Fruit fly (Drosophila melanogaster): ENCODE results near the gene CG8852.

CG8852 gene

DNA sequence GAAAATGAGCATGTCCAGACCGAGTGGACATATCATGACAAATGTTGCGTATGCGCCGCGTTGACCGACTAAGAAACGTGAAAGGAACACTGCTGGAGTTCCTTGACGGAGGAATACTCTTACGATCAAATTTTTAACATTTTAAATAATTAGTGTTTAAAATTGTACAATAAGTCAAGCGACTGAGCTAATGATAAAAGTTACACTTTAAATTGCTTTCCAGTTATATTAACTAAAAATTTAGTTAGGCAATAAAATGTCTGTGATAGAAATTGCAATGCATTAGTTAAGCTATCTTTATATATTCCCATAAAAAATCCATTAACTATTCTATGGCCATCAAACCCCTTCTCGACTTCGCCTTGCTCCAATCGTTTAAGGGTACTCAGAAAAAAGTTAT lies 40.2 kb upstream of the CG8852 start:
- no peak for TF ChIP-seq Mad (GFP tag; optimal IDR thresholded peaks at IDR 0.05)
- no peak for TF ChIP-seq Sry-δ (GFP tag; optimal IDR thresholded peaks at IDR 0.05)
- no peak for TF ChIP-seq CG10654 (GFP tag; optimal IDR thresholded peaks at IDR 0.05)
- TF ChIP-seq Abd-B (GFP tag; optimal IDR thresholded peaks at IDR 0.05): no peak
- no peak for TF ChIP-seq CG42726 (GFP tag; IDR thresholded peaks at IDR 0.05; ENCODE audit: partially characterized antibody)
- no peak for TF ChIP-seq CG32532 (GFP tag; IDR thresholded peaks at IDR 0.05)
- TF ChIP-seq Dip3 (GFP tag; optimal IDR thresholded peaks at IDR 0.05): no peak
- no peak for TF ChIP-seq CTCF (GFP tag; optimal IDR thresholded peaks at IDR 0.05)
- TF ChIP-seq slou (GFP tag; optimal IDR thresholded peaks at IDR 0.05): no peak
- no peak for TF ChIP-seq sisA (GFP tag; IDR thresholded peaks at IDR 0.05)
- TF ChIP-seq Taf1 (GFP tag; IDR thresholded peaks at IDR 0.05): no peak
- TF ChIP-seq sens-2 (GFP tag; IDR thresholded peaks at IDR 0.05): no peak
- TF ChIP-seq CrebB (tag; optimal IDR thresholded peaks at IDR 0.05): no peak
- no peak for TF ChIP-seq dan (GFP tag; IDR thresholded peaks at IDR 0.05)
- no peak for TF ChIP-seq CG12659 (GFP tag; optimal IDR thresholded peaks at IDR 0.05)
- TF ChIP-seq kah (GFP tag; optimal IDR thresholded peaks at IDR 0.05): no peak
- TF ChIP-seq Ptx1 (GFP tag; IDR thresholded peaks at IDR 0.05): no peak
- TF ChIP-seq E2f2 (GFP tag; IDR thresholded peaks at IDR 0.05): no peak
- TF ChIP-seq CG34376 (GFP tag; optimal IDR thresholded peaks at IDR 0.05): no peak
- TF ChIP-seq danr (GFP tag; IDR thresholded peaks at IDR 0.05): no peak

DNA sequence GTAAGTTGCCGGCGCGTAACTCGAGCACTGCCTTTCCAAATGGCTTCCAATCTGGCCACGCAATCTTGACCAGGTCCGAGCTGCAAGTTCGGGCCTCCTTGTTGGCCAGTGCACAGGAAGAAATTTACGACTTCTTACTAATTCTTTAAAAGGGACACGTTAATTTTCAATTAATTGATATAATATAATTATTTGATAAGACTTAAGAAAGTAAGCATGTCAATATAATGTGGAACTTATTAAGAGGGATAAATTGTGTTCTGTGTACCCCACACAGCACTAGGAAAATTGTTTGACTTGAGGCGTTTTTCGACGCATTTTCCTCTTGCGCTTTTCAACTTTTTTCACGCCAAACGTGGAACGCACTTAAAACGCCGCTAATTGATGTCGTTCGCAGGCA lies 39.4 kb upstream of the CG8852 start:
- peak; percentile 32; the same call in 1 of the 2 replicates for TF ChIP-seq Drgx (GFP tag; IDR thresholded peaks at IDR 0.05)
- TF ChIP-seq lola (GFP tag; optimal IDR thresholded peaks at IDR 0.05): no peak

DNA sequence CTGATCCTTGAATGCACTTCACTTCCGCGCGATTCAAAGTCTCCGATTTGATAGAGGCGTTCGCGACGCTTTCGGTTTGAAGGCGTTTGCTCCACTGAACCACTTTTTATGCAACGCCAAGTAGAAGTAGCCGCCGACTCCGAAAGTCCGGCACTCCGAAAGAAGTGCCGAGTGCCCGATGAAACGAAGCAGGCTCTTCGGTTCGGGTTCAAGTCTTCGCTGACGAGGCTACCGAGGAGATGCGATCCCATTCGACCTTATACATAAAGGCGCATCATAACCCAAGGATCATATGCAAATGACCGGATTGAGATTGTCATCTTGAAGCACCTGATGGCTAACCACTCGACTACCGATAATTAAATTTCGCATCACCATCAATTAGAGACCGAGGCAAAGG lies 34.0 kb upstream of the CG8852 start, which contains the start of gene CG15414:
Gene CG15414, minus strand, starts transcription at position 101 of the 400 bp plus-strand sequence.
- TF ChIP-seq wdn (GFP tag; IDR thresholded peaks at IDR 0.05) (no peak), CTCF (GFP tag; optimal IDR thresholded peaks at IDR 0.05) (peak; percentile 19)

DNA sequence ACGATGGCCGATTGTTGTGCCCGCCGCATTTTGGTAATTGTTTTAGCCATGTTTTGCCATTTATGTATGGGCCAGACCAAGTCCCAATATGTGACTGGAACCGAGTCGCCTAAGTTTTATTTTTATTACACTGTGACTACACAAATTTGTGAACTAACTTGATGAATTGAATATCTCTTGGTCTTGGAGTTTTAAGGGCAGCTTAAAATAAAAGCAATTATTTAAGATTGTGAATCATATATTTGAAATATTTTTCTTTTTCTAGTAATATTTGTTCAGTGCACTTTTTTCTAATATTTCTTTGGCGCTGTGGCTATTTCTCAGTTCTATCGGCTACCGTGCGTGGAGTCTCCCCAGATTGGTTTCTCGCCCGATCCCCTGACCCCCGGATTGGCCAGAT lies 31.5 kb upstream of the CG8852 start:
- peak; percentile 62 for TF ChIP-seq Ets65A (GFP tag)
- TF ChIP-seq so (GFP tag; IDR thresholded peaks at IDR 0.05): no peak

DNA sequence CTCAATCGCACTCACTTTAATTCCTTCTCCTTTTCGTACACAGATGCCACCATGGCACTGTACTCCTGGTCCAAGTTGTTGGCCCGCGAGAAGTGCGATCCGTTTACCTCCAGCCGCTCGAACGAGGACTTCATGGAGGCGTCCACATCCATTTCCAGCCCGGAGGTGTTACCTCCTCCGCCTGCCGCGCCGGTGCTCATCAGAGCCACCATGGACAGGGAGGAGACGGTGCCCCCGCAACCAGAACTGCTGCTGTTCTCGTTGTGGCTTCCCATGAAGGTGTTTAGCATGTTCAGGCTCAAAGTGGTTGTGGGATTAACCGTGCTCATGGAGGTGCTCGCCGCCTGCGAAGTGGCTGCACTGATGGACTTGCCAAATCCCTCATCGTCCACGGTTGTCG lies 29.5 kb upstream of the CG8852 start:
- no peak for TF ChIP-seq pho (GFP tag; optimal IDR thresholded peaks at IDR 0.05)
- TF ChIP-seq wek (GFP tag; optimal IDR thresholded peaks at IDR 0.05): no peak
- no peak for TF ChIP-seq dmrt11E (tag; optimal IDR thresholded peaks at IDR 0.05)
- no peak for TF ChIP-seq CG11560 (tag; IDR thresholded peaks at IDR 0.05)
- no peak for TF ChIP-seq BEAF-32 (GFP tag; optimal IDR thresholded peaks at IDR 0.05)
- TF ChIP-seq ems (GFP tag; optimal IDR thresholded peaks at IDR 0.05): no peak
- TF ChIP-seq hkb (optimal IDR thresholded peaks at IDR 0.05): no peak
- TF ChIP-seq hkb (GFP tag; IDR thresholded peaks at IDR 0.05): no peak
- no peak for TF ChIP-seq jigr1 (GFP tag; IDR thresholded peaks at IDR 0.05)
- peak; percentile 62 for TF ChIP-seq CG8478 (optimal IDR thresholded peaks at IDR 0.05)
- TF ChIP-seq Ets65A (GFP tag): peak; percentile 63
- TF ChIP-seq Vsx1 (GFP tag; optimal IDR thresholded peaks at IDR 0.05): no peak
- no peak for TF ChIP-seq pum (GFP tag; optimal IDR thresholded peaks at IDR 0.05)
- TF ChIP-seq zfh1 (GFP tag; IDR thresholded peaks at IDR 0.05): no peak
- TF ChIP-seq GATAe (GFP tag; conservative IDR thresholded peaks at IDR 0.05): no peak

Measured in whole organism, embryonic.